Fruit fly (Drosophila melanogaster) whole organism, embryonic: Measurements from ENCODE around the gene Polr3H.

ENCODE experiments used
- ATbp ChIP-seq: fragments of 200-800 bp; sonication (Bioruptor generic); optimal IDR thresholded peaks from 2 replicates; lab custom pipeline; 2017; ENCODE audit warnings: missing biosample characterization, mild to moderate bottlenecking, missing genetic modification characterization, missing genetic modification reagents
- C15 ChIP-seq: fragments of 200-800 bp; sonication (Bioruptor generic); IDR thresholded peaks from 3 replicates; pipeline ENCODE4 v1.3.6; 2022; ENCODE audit warnings: missing biosample characterization, missing genetic modification characterization
- CG10431 ChIP-seq: fragments of 200-800 bp; sonication (Bioruptor generic); optimal IDR thresholded peaks from 3 replicates; lab custom pipeline; 2018; ENCODE audit warnings: missing biosample characterization, mild to moderate bottlenecking, missing genetic modification characterization
- CG13775 ChIP-seq: fragments of 200-800 bp; sonication (Bioruptor generic); optimal IDR thresholded peaks from 3 replicates; lab custom pipeline; 2017; ENCODE audit warnings: missing biosample characterization, mild to moderate bottlenecking, missing genetic modification characterization
- CG14965 ChIP-seq: fragments of 200-800 bp; sonication (Bioruptor generic); optimal IDR thresholded peaks from 2 replicates; lab custom pipeline; 2016; ENCODE audit warnings: missing biosample characterization, missing genetic modification characterization, borderline replicate concordance
- CG2199 ChIP-seq: fragments of 200-800 bp; sonication (Bioruptor generic); IDR thresholded peaks from 3 replicates; pipeline ENCODE4 v1.3.6; 2022; ENCODE audit warnings: missing biosample characterization, missing genetic modification characterization
- CG30020 ChIP-seq: fragments of 200-800 bp; optimal IDR thresholded peaks from 2 replicates; lab custom pipeline; 2019; ENCODE audit warnings: missing biosample characterization, mild to moderate bottlenecking, missing genetic modification characterization, moderate library complexity
- CG34224 ChIP-seq: fragments of 200-800 bp; sonication (Bioruptor generic); IDR thresholded peaks from 3 replicates; pipeline ENCODE4 v1.3.6; 2022; ENCODE audit warnings: missing biosample characterization, missing genetic modification characterization; ENCODE audit not compliant: partially characterized antibody
- CG4404 ChIP-seq: fragments of 200-800 bp; sonication (Bioruptor generic); IDR thresholded peaks from 2 replicates; pipeline ENCODE4 v1.3.6; 2022; ENCODE audit warnings: missing biosample characterization, missing genetic modification characterization
- Ets65A ChIP-seq: fragments of 200-800 bp; sonication (Bioruptor generic); peaks from one replicate; lab custom pipeline; 2016; ENCODE audit warnings: missing biosample characterization, missing genetic modification characterization
- HLH54F ChIP-seq: fragments of 200-800 bp; sonication (Bioruptor generic); optimal IDR thresholded peaks from 3 replicates; lab custom pipeline; 2016; ENCODE audit warnings: missing biosample characterization, missing genetic modification characterization
- Hr78 ChIP-seq, 2 experiments: fragments of 200-800 bp in 1 of 2; fragments of >200 bp in 1 of 2; sonication (Bioruptor generic) in 1 of 2; optimal IDR thresholded peaks; 2 replicates each; lab custom pipeline; 2017 to 2019; ENCODE audit warnings: missing biosample characterization in 2 of 2, missing genetic modification characterization in 2 of 2, mild to moderate bottlenecking in 1 of 2, moderate library complexity in 1 of 2
- Jarid2 ChIP-seq: fragments of 200-800 bp; sonication (Bioruptor generic); optimal IDR thresholded peaks from 3 replicates; lab custom pipeline; 2017; ENCODE audit warnings: mild to moderate bottlenecking, missing biosample characterization, missing genetic modification reagents, missing genetic modification characterization
- Pdp1 ChIP-seq, 2 experiments: fragments of 200-800 bp; sonication (Bioruptor generic); optimal IDR thresholded peaks; 3 replicates each; lab custom pipeline; 2016; ENCODE audit warnings: missing biosample characterization in 2 of 2, missing genetic modification characterization in 2 of 2, mild to moderate bottlenecking in 1 of 2, moderate library complexity in 1 of 2
- Rx ChIP-seq: fragments of 200-800 bp; sonication (Bioruptor generic); IDR thresholded peaks from 2 replicates; pipeline ENCODE4 v1.3.6; 2022; ENCODE audit warnings: missing biosample characterization, missing genetic modification characterization
- Ssrp ChIP-seq: fragments of 200-800 bp; sonication (Bioruptor generic); optimal IDR thresholded peaks from 2 replicates; lab custom pipeline; 2018; ENCODE audit warnings: missing biosample characterization, mild to moderate bottlenecking, missing genetic modification characterization, moderate library complexity
- Usf ChIP-seq: fragments of 200-800 bp; sonication (Bioruptor generic); optimal IDR thresholded peaks from 2 replicates; lab custom pipeline; 2017; ENCODE audit warnings: missing genotype, missing biosample characterization, missing genetic modification characterization
- bigmax ChIP-seq: fragments of 200-800 bp; sonication (Bioruptor generic); optimal IDR thresholded peaks from 2 replicates; lab custom pipeline; 2018; ENCODE audit warnings: missing biosample characterization, mild to moderate bottlenecking, missing genetic modification characterization
- chinmo ChIP-seq: fragments of 200-800 bp; sonication (Bioruptor generic); IDR thresholded peaks from 4 replicates; pipeline ENCODE4 v1.3.6; 2022; ENCODE audit warnings: missing biosample characterization, missing genetic modification characterization; ENCODE audit not compliant: partially characterized antibody
- ci ChIP-seq: fragments of 200-800 bp; sonication (Bioruptor generic); IDR thresholded peaks from 3 replicates; pipeline ENCODE4 v1.3.6; 2022; ENCODE audit warnings: missing biosample characterization, missing genetic modification characterization
- crol ChIP-seq: fragments of 200-800 bp; sonication (Bioruptor generic); IDR thresholded peaks from 2 replicates; pipeline ENCODE4 v1.3.6; 2022; ENCODE audit warnings: missing biosample characterization, missing genetic modification characterization
- cwo ChIP-seq: fragments of 200-800 bp; sonication (Bioruptor generic); optimal IDR thresholded peaks from 3 replicates; lab custom pipeline; 2017; ENCODE audit warnings: missing biosample characterization, missing genetic modification characterization, mild to moderate bottlenecking, moderate library complexity, missing genetic modification reagents
- dan ChIP-seq: fragments of 200-800 bp; sonication (Bioruptor generic); IDR thresholded peaks from 2 replicates; pipeline ENCODE4 v1.3.6; 2022; ENCODE audit warnings: missing biosample characterization, missing genetic modification characterization
- dm ChIP-seq: fragments of 200-800 bp; sonication (Bioruptor generic); optimal IDR thresholded peaks from 3 replicates; lab custom pipeline; 2016; ENCODE audit warnings: missing biosample characterization, missing genetic modification characterization
- gcm ChIP-seq: fragments of 200-800 bp; sonication (Bioruptor generic); optimal IDR thresholded peaks from 2 replicates; lab custom pipeline; 2019; ENCODE audit warnings: missing biosample characterization, mild to moderate bottlenecking, missing genetic modification characterization, moderate library complexity
- gem ChIP-seq: fragments of 200-800 bp; sonication (Bioruptor generic); optimal IDR thresholded peaks from 2 replicates; lab custom pipeline; 2019; ENCODE audit warnings: missing biosample characterization, mild to moderate bottlenecking, missing genetic modification characterization, moderate library complexity
- gro ChIP-seq: fragments of 200-800 bp; sonication (Bioruptor generic); optimal IDR thresholded peaks from 2 replicates; lab custom pipeline; 2016; ENCODE audit warnings: missing biosample characterization, missing genetic modification characterization
- h ChIP-seq: fragments of >200 bp; optimal IDR thresholded peaks from 2 replicates; lab custom pipeline; 2017
- inv ChIP-seq: fragments of 200-800 bp; sonication (Bioruptor generic); IDR thresholded peaks from 2 replicates; pipeline ENCODE4 v1.3.6; 2022; ENCODE audit warnings: missing biosample characterization, missing genetic modification characterization; ENCODE audit not compliant: partially characterized antibody
- jing ChIP-seq: fragments of 200-800 bp; sonication (Bioruptor generic); optimal IDR thresholded peaks from 2 replicates; lab custom pipeline; 2018; ENCODE audit warnings: missing biosample characterization, mild to moderate bottlenecking, missing genetic modification characterization
- mam ChIP-seq: fragments of 200-800 bp; sonication (Bioruptor generic); optimal IDR thresholded peaks from 3 replicates; lab custom pipeline; 2016; ENCODE audit warnings: missing biosample characterization, missing genetic modification characterization
- sens ChIP-seq: fragments of 200-800 bp; sonication (Bioruptor generic); peaks from one replicate; lab custom pipeline; 2016; ENCODE audit warnings: missing biosample characterization, missing genetic modification characterization
- shn ChIP-seq: fragments of 200-800 bp; sonication (Bioruptor generic); optimal IDR thresholded peaks from 3 replicates; lab custom pipeline; 2016; ENCODE audit warnings: missing biosample characterization, missing genetic modification characterization
- wek ChIP-seq: fragments of 200-800 bp; sonication (Bioruptor generic); optimal IDR thresholded peaks from 3 replicates; lab custom pipeline; 2018; ENCODE audit warnings: missing biosample characterization, mild to moderate bottlenecking, missing genetic modification characterization, moderate library complexity

The Polr3H gene

DNA sequence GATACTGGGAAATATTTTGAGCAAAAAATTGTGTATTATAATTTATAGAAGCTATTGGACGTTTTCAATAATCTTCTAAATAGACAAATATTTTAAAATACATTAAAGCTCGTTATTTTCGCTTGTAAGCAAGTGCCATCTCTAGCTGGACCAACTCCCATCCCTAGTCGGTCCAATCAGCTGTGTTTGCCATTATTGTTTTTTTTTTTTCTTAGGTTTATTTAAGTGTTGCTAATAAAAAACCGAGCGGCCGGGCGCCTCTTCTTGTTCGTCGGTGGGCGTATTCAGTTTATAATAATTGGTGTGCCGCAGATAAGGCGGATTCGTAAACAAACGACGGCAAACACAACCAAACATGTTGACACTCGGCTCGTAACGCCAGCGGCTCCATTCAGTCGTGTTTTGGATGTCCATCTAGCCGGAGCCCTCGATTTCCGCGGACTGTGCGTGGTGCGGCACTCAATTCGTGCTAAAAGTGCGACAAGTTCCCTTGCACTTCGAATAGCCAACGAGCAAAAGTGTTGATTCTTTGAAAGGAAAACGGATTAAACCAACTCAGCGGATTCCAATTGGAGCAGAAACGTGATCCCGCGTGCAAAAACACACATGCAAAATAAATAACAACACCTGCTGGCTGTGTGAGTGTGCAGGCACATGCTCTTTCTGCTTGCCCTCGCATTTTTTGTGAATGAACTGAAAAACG is 35.4 kb downstream of the Polr3H start, which contains the start of gene Sugb (continued):
- no peak for TF ChIP-seq Usf

DNA sequence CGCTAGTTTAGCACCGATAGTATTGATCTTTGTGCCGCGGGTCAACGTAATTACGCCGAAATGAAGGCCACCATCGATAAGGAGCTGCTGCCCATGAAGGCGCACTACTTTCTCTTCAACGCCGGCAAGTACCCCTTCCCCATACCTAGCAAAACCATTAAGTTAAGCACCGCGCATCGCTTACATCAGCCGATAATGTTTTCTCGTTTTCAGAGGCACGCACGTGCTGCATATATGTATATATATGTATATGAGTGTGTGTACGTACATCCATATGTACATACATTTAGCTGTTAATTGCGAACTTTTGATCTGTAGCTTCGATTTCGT is 35.9 kb downstream of the Polr3H start:
- no peak for TF ChIP-seq CG4404 (GFP tag; lab: Robert Waterston, UW)
- no peak for TF ChIP-seq bigmax (GFP tag; lab: Kevin White, UChicago)
- TF ChIP-seq CG14965: no peak
- no peak for TF ChIP-seq dm (GFP tag; lab: Kevin White, UChicago)
- TF ChIP-seq Hr78 (GFP tag; optimal IDR thresholded peaks at IDR 0.05; lab: Kevin White, UChicago): peak in 1 of 2 experiments; percentile 43
- no peak for TF ChIP-seq CG13775
- no peak for TF ChIP-seq CG34224 (GFP tag; lab: Robert Waterston, UW)
- no peak for TF ChIP-seq gem (tag; lab: Kevin White, UChicago)
- TF ChIP-seq CG2199 (GFP tag; lab: Robert Waterston, UW): no peak
- peak; percentile 71 for TF ChIP-seq cwo
- TF ChIP-seq Jarid2 (GFP tag; lab: Kevin White, UChicago): no peak
- no peak for TF ChIP-seq crol (GFP tag; lab: Robert Waterston, UW)
- no peak for TF ChIP-seq CG30020 (tag; lab: Kevin White, UChicago)
- TF ChIP-seq Ssrp (tag; lab: Kevin White, UChicago): no peak
- no peak for TF ChIP-seq h
- no peak for TF ChIP-seq jing (GFP tag; lab: Kevin White, UChicago)
- TF ChIP-seq HLH54F: no peak
- no peak for TF ChIP-seq dan (GFP tag; lab: Robert Waterston, UW)
- TF ChIP-seq Pdp1 (GFP tag; optimal IDR thresholded peaks at IDR 0.05; lab: Kevin White, UChicago): peak in 1 of 2 experiments; percentile 80
- TF ChIP-seq Rx (GFP tag; lab: Robert Waterston, UW): no peak
- no peak for TF ChIP-seq wek (GFP tag; lab: Kevin White, UChicago)
- TF ChIP-seq gcm (GFP tag; lab: Kevin White, UChicago): no peak
- TF ChIP-seq chinmo (GFP tag; lab: Robert Waterston, UW): 0 out of 4 replicates have a peak, but pooled peaks have one; percentile 20
- no peak for TF ChIP-seq inv
- TF ChIP-seq shn: no peak
- no peak for TF ChIP-seq C15 (GFP tag; lab: Robert Waterston, UW)

DNA sequence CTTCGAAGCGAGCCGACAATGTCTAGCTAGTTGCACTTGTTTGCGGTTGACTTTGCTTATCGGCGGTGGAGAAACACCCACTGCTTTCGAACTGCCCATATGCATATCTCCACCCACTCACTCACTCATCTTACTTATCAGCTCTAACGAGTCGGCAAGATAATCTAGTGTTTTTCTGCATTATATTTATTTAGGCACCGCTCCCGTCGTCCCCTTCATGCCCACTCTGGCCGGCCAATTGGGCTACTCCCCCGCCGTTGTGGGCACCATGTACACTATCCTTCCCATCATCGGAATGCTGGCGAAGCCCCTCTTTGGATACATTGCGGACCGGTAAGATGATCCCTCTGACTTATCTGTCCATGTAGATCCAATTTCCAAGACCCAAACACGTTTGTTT is 37.3 kb downstream of the Polr3H start:
- TF ChIP-seq sens: peak; percentile 27
- TF ChIP-seq ATbp (GFP tag; lab: Kevin White, UChicago): peak; percentile 1
- TF ChIP-seq shn: no peak
- 0 out of 3 replicates have a peak, but pooled peaks have one; percentile 40 for TF ChIP-seq ci
- TF ChIP-seq crol (GFP tag; lab: Robert Waterston, UW): peak; percentile 48; the same call in 1 of the 2 replicates
- TF ChIP-seq Ets65A (GFP tag; lab: Kevin White, UChicago): peak; percentile 82
- TF ChIP-seq gro (GFP tag; lab: Kevin White, UChicago): no peak
- peak; percentile 74 for TF ChIP-seq CG10431 (GFP tag; lab: Kevin White, UChicago)
- TF ChIP-seq mam (GFP tag; lab: Kevin White, UChicago): no peak
